Worm (Caenorhabditis elegans) whole organism, late embryonic: Measurements from ENCODE around the gene clu-1.

Source experiments
- C08G9.2 ChIP-seq: sonication (generic microtip); optimal IDR thresholded peaks from 2 replicates; lab custom pipeline; 2016; ENCODE audit warnings: mild to moderate bottlenecking, missing genetic modification characterization, moderate library complexity, missing compliant biosample characterization
- C38D4.7 ChIP-seq: fragments of 200-800 bp; sonication (Bioruptor generic); optimal IDR thresholded peaks from 2 replicates; lab custom pipeline; 2018; ENCODE audit warnings: mild to moderate bottlenecking, missing genetic modification characterization, moderate library complexity, missing compliant biosample characterization
- K02D7.2 ChIP-seq: sonication (generic microtip); optimal IDR thresholded peaks from 2 replicates; lab custom pipeline; 2017; ENCODE audit warnings: mild to moderate bottlenecking, missing genetic modification characterization, missing compliant biosample characterization
- K09A11.1 ChIP-seq: sonication (generic microtip); optimal IDR thresholded peaks from 2 replicates; lab custom pipeline; 2017; ENCODE audit warnings: antibody characterized with exemption, mild to moderate bottlenecking, missing genetic modification characterization, missing compliant biosample characterization; ENCODE audit not compliant: insufficient read depth
- ama-1 ChIP-seq: fragments of 150-350 bp; optimal IDR thresholded peaks from 2 replicates; lab custom pipeline; 2014
- ceh-14 ChIP-seq: sonication (generic microtip); optimal IDR thresholded peaks from 2 replicates; lab custom pipeline; 2016; ENCODE audit warnings: missing genotype, missing genetic modification characterization, missing compliant biosample characterization
- ceh-18 ChIP-seq: sonication (generic microtip); optimal IDR thresholded peaks from 2 replicates; lab custom pipeline; 2016; ENCODE audit warnings: missing genetic modification characterization, missing compliant biosample characterization
- ceh-19 ChIP-seq: fragments of 200-800 bp; sonication (Bioruptor generic); optimal IDR thresholded peaks from 2 replicates; lab custom pipeline; 2018; ENCODE audit warnings: mild to moderate bottlenecking, missing genetic modification characterization, missing compliant biosample characterization
- ceh-30 ChIP-seq: fragments of 150-350 bp; optimal IDR thresholded peaks from 2 replicates; lab custom pipeline; 2014; ENCODE audit warnings: missing biosample characterization, missing genetic modification characterization
- ceh-31 ChIP-seq: sonication (generic microtip); optimal IDR thresholded peaks from 2 replicates; lab custom pipeline; 2016; ENCODE audit warnings: missing genetic modification characterization, missing compliant biosample characterization
- ceh-34 ChIP-seq: sonication (generic microtip); optimal IDR thresholded peaks from 2 replicates; lab custom pipeline; 2016; ENCODE audit warnings: mild to moderate bottlenecking, missing genetic modification characterization, missing compliant biosample characterization
- ceh-45 ChIP-seq: fragments of 200-800 bp; sonication (Bioruptor generic); IDR thresholded peaks from 2 replicates; pipeline ENCODE4 v1.3.6; 2022; ENCODE audit warnings: missing genetic modification reagents, missing genetic modification characterization, missing compliant biosample characterization
- ceh-6 ChIP-seq: fragments of 200-800 bp; sonication (Bioruptor generic); optimal IDR thresholded peaks from 2 replicates; lab custom pipeline; 2018; ENCODE audit warnings: mild to moderate bottlenecking, missing genetic modification characterization, missing compliant biosample characterization
- ceh-9 ChIP-seq: sonication (generic microtip); optimal IDR thresholded peaks from 2 replicates; lab custom pipeline; 2016; ENCODE audit warnings: mild to moderate bottlenecking, missing genetic modification characterization, inconsistent platforms, missing compliant biosample characterization
- che-1 ChIP-seq: sonication (generic microtip); optimal IDR thresholded peaks from 2 replicates; lab custom pipeline; 2016; ENCODE audit warnings: mild to moderate bottlenecking, missing genetic modification characterization, missing compliant biosample characterization
- elt-2 ChIP-seq: sonication (generic microtip); optimal IDR thresholded peaks from 2 replicates; lab custom pipeline; 2016; ENCODE audit warnings: missing genetic modification reagents, missing genetic modification characterization, missing compliant biosample characterization
- fkh-10 ChIP-seq: fragments of 150-350 bp; optimal IDR thresholded peaks from 2 replicates; lab custom pipeline; 2014; ENCODE audit warnings: missing biosample characterization, missing genetic modification reagents, missing genetic modification characterization
- gmeb-2 ChIP-seq: sonication (generic microtip); optimal IDR thresholded peaks from 2 replicates; lab custom pipeline; 2016; ENCODE audit warnings: missing genetic modification characterization, inconsistent platforms, missing compliant biosample characterization
- hlh-15 ChIP-seq: sonication (generic microtip); optimal IDR thresholded peaks from 2 replicates; lab custom pipeline; 2016; ENCODE audit warnings: missing genetic modification characterization, missing compliant biosample characterization
- hlh-30 ChIP-seq: sonication (generic microtip); optimal IDR thresholded peaks from 2 replicates; lab custom pipeline; 2017; ENCODE audit warnings: antibody characterized with exemption, missing genetic modification characterization, missing compliant biosample characterization; ENCODE audit not compliant: insufficient read depth
- hlh-8 ChIP-seq: sonication (generic microtip); optimal IDR thresholded peaks from 2 replicates; lab custom pipeline; 2016; ENCODE audit warnings: missing genotype, missing genetic modification characterization, missing compliant biosample characterization
- lin-11 ChIP-seq: fragments of 200-800 bp; sonication (Bioruptor generic); optimal IDR thresholded peaks from 2 replicates; lab custom pipeline; 2018; ENCODE audit warnings: mild to moderate bottlenecking, missing genetic modification characterization, missing compliant biosample characterization
- madf-2 ChIP-seq: sonication (generic microtip); optimal IDR thresholded peaks from 2 replicates; lab custom pipeline; 2017; ENCODE audit warnings: missing genetic modification characterization, missing compliant biosample characterization
- nfya-1 ChIP-seq: sonication (generic microtip); optimal IDR thresholded peaks from 2 replicates; lab custom pipeline; 2017; ENCODE audit warnings: missing genetic modification characterization, mild to moderate bottlenecking, missing compliant biosample characterization, antibody characterized with exemption, moderate library complexity
- nhr-232 ChIP-seq: sonication (generic microtip); optimal IDR thresholded peaks from 2 replicates; lab custom pipeline; 2016; ENCODE audit warnings: missing genetic modification characterization, missing compliant biosample characterization
- pag-3 ChIP-seq: sonication (generic microtip); optimal IDR thresholded peaks from 2 replicates; lab custom pipeline; 2016; ENCODE audit warnings: missing compliant biosample characterization, missing genetic modification characterization, borderline replicate concordance
- pat-9 ChIP-seq: fragments of 200-800 bp; sonication (Bioruptor generic); optimal IDR thresholded peaks from 2 replicates; lab custom pipeline; 2018; ENCODE audit warnings: mild to moderate bottlenecking, missing genetic modification characterization, moderate library complexity, missing compliant biosample characterization
- pha-4 ChIP-seq: fragments of 150-350 bp; optimal IDR thresholded peaks from 2 replicates; lab custom pipeline; 2018; ENCODE audit warnings: missing biosample characterization, missing genetic modification reagents, missing genetic modification characterization
- pqm-1 ChIP-seq: sonication (generic microtip); optimal IDR thresholded peaks from 2 replicates; lab custom pipeline; 2016; ENCODE audit warnings: missing genetic modification characterization, missing compliant biosample characterization
- ref-2 ChIP-seq: sonication (generic microtip); optimal IDR thresholded peaks from 2 replicates; lab custom pipeline; 2016; ENCODE audit warnings: missing genetic modification characterization, missing compliant biosample characterization
- rnt-1 ChIP-seq: sonication (generic microtip); optimal IDR thresholded peaks from 2 replicates; lab custom pipeline; 2016; ENCODE audit warnings: missing genetic modification characterization, missing compliant biosample characterization
- sdc-2 ChIP-seq: sonication (generic microtip); optimal IDR thresholded peaks from 2 replicates; lab custom pipeline; 2016; ENCODE audit warnings: missing genotype, missing genetic modification characterization, missing compliant biosample characterization
- sox-4 ChIP-seq: sonication (generic microtip); optimal IDR thresholded peaks from 2 replicates; lab custom pipeline; 2017; ENCODE audit warnings: mild to moderate bottlenecking, missing genetic modification characterization, inconsistent platforms, missing compliant biosample characterization
- syd-9 ChIP-seq: sonication (generic microtip); optimal IDR thresholded peaks from 2 replicates; lab custom pipeline; 2016; ENCODE audit warnings: mild to moderate bottlenecking, missing genetic modification characterization, moderate library complexity, missing compliant biosample characterization
- unc-42 ChIP-seq: sonication (generic microtip); optimal IDR thresholded peaks from 2 replicates; lab custom pipeline; 2016; ENCODE audit warnings: missing genotype, missing genetic modification characterization, missing compliant biosample characterization
- unc-55 ChIP-seq: sonication (generic microtip); optimal IDR thresholded peaks from 2 replicates; lab custom pipeline; 2017; ENCODE audit warnings: missing biosample characterization, missing genetic modification reagents, missing genetic modification characterization
- unc-86 ChIP-seq: sonication (generic microtip); optimal IDR thresholded peaks from 2 replicates; lab custom pipeline; 2016; ENCODE audit warnings: missing genetic modification characterization, missing compliant biosample characterization
- zip-5 ChIP-seq: sonication (generic microtip); optimal IDR thresholded peaks from 2 replicates; lab custom pipeline; 2016; ENCODE audit warnings: missing genetic modification characterization, missing compliant biosample characterization

The clu-1 gene

ce11 chrIII:9485373-9485772, 35.9 kb downstream of the clu-1 start, which contains the start of gene bre-3:
TSS of gene bre-3 (minus strand) at chrIII:9485473.
- TF ChIP-seq ceh-30 (tag; lab: Kevin White, UChicago) (no peak), C08G9.2 (tag; lab: Kevin White, UChicago) (no peak), ceh-19 (GFP tag; lab: Kevin White, UChicago) (no peak), ceh-45 (GFP tag; lab: Robert Waterston, UW) (no peak), K02D7.2 (no peak), C38D4.7 (GFP tag; lab: Kevin White, UChicago) (no peak), K09A11.1 (tag; lab: Kevin White, UChicago) (no peak)

- peak; percentile 56 for TF ChIP-seq ceh-31 (tag; lab: Kevin White, UChicago)
- TF ChIP-seq ceh-34: peak; percentile 32
- TF ChIP-seq unc-42 (tag; lab: Kevin White, UChicago): peak; percentile 54
- TF ChIP-seq pag-3 (tag; lab: Kevin White, UChicago): no peak
- no peak for TF ChIP-seq hlh-15
- TF ChIP-seq nhr-232: no peak
- no peak for TF ChIP-seq C38D4.7 (GFP tag; lab: Kevin White, UChicago)
- no peak for TF ChIP-seq che-1
- TF ChIP-seq hlh-8 (tag; lab: Kevin White, UChicago): peak; percentile 80
- no peak for TF ChIP-seq lin-11 (tag; lab: Kevin White, UChicago)
- TF ChIP-seq unc-86 (tag; lab: Kevin White, UChicago): no peak
- no peak for TF ChIP-seq ceh-6 (GFP tag; lab: Kevin White, UChicago)
- TF ChIP-seq nfya-1 (tag; lab: Kevin White, UChicago): peak; percentile 59
- TF ChIP-seq pha-4 (tag; lab: Kevin White, UChicago): no peak
Measured at ce11 chrIII:9483716-9484115, 37.5 kb downstream of the clu-1 start.

- TF ChIP-seq C08G9.2 (tag; lab: Kevin White, UChicago): no peak
- TF ChIP-seq, all 69 proteins: peak for 0
Measured at ce11 chrIII:9482423-9482993, 38.8 kb downstream of the clu-1 start.

- TF ChIP-seq pqm-1 (no peak), ceh-19 (GFP tag; lab: Kevin White, UChicago) (no peak), ref-2 (no peak), ceh-14 (tag; lab: Kevin White, UChicago) (no peak), ceh-34 (no peak)
Measured at ce11 chrIII:9476564-9476963, 44.7 kb downstream of the clu-1 start.

ce11 chrIII:9474501-9474900, 46.8 kb downstream of the clu-1 start:
- TF ChIP-seq gmeb-2: no peak
- TF ChIP-seq elt-2: peak; percentile 1

- TF ChIP-seq nhr-232 (no peak), syd-9 (tag; lab: Kevin White, UChicago) (no peak), fkh-10 (GFP tag; lab: Kevin White, UChicago) (no peak), unc-55 (GFP tag; lab: Kevin White, UChicago) (no peak), hlh-8 (tag; lab: Kevin White, UChicago) (no peak), zip-5 (tag; lab: Kevin White, UChicago) (no peak), gmeb-2 (no peak), ceh-18 (no peak), pat-9 (no peak), ceh-9 (tag; lab: Kevin White, UChicago) (no peak), ama-1 (lab: Kevin White, UChicago) (no peak), madf-2 (tag; lab: Kevin White, UChicago) (no peak), hlh-30 (tag; lab: Kevin White, UChicago) (no peak), sdc-2 (tag; lab: Kevin White, UChicago) (no peak), che-1 (no peak), pha-4 (tag; lab: Kevin White, UChicago) (no peak), hlh-15 (no peak), sox-4 (tag; lab: Kevin White, UChicago) (no peak), rnt-1 (no peak)
Measured at ce11 chrIII:9472464-9472863, 48.8 kb downstream of the clu-1 start.
